Fruit fly (Drosophila melanogaster): ENCODE measurements around the gene CG10600.

dm6 chr2L:18812755-18813154 is 26.7 kb downstream of the CG10600 start:
- TF ChIP-seq pan (optimal IDR thresholded peaks at IDR 0.05) (no peak), ey (GFP tag; optimal IDR thresholded peaks at IDR 0.05) (no peak)
